Fruit fly (Drosophila melanogaster) whole organism, embryonic: Measurements from ENCODE around the gene CG15522.

Experiments used
- Awh ChIP-seq: fragments of 200-800 bp; sonication (Bioruptor generic); IDR thresholded peaks from 2 replicates; pipeline ENCODE4, ENCODE4 v1.3.6; 2022; ENCODE audit warnings: missing biosample characterization, missing genetic modification characterization
- Bgb ChIP-seq: fragments of 200-800 bp; sonication (Bioruptor generic); IDR thresholded peaks from 2 replicates; pipeline ENCODE4 v1.3.6; 2022; ENCODE audit warnings: missing biosample characterization, missing genetic modification characterization; ENCODE audit not compliant: partially characterized antibody
- CG10959 ChIP-seq: fragments of 200-800 bp; sonication (Bioruptor generic); IDR thresholded peaks from 2 replicates; pipeline ENCODE4 v1.3.6; 2022; ENCODE audit warnings: missing biosample characterization, missing genetic modification characterization
- CG11093 ChIP-seq: fragments of 200-800 bp; sonication (Bioruptor generic); IDR thresholded peaks from 3 replicates; pipeline ENCODE4 v1.3.6; 2022; ENCODE audit warnings: missing biosample characterization, missing genetic modification characterization
- CG11247 ChIP-seq: fragments of 200-800 bp; sonication (Bioruptor generic); IDR thresholded peaks from 2 replicates; pipeline ENCODE4 v1.3.6; 2022; ENCODE audit warnings: missing biosample characterization, missing genetic modification characterization
- CG11398 ChIP-seq: fragments of 200-800 bp; sonication (Bioruptor generic); optimal IDR thresholded peaks from 2 replicates; lab custom pipeline; 2016; ENCODE audit warnings: missing biosample characterization, missing genetic modification characterization
- CG12155 ChIP-seq: fragments of 200-800 bp; sonication (Bioruptor generic); optimal IDR thresholded peaks from 3 replicates; lab custom pipeline; 2016; ENCODE audit warnings: missing biosample characterization, missing genetic modification characterization
- CG13424 ChIP-seq: fragments of 200-800 bp; sonication (Bioruptor generic); optimal IDR thresholded peaks from 2 replicates; lab custom pipeline; 2019; ENCODE audit warnings: missing biosample characterization, mild to moderate bottlenecking, missing genetic modification characterization, moderate library complexity
- CG13775 ChIP-seq: fragments of 200-800 bp; sonication (Bioruptor generic); optimal IDR thresholded peaks from 3 replicates; lab custom pipeline; 2017; ENCODE audit warnings: missing biosample characterization, mild to moderate bottlenecking, missing genetic modification characterization
- CG15011 ChIP-seq: fragments of 200-800 bp; sonication (Bioruptor generic); optimal IDR thresholded peaks from 3 replicates; lab custom pipeline; 2018; ENCODE audit warnings: missing biosample characterization, mild to moderate bottlenecking, missing genetic modification characterization
- CG3065 ChIP-seq: fragments of 200-800 bp; sonication (Bioruptor generic); optimal IDR thresholded peaks from 2 replicates; lab custom pipeline; 2016; ENCODE audit warnings: missing biosample characterization, missing genetic modification characterization
- CG33213 ChIP-seq: fragments of 200-800 bp; sonication (Bioruptor generic); optimal IDR thresholded peaks from 3 replicates; lab custom pipeline; 2016; ENCODE audit warnings: missing biosample characterization, missing genetic modification characterization
- CG34224 ChIP-seq: fragments of 200-800 bp; sonication (Bioruptor generic); IDR thresholded peaks from 3 replicates; pipeline ENCODE4 v1.3.6; 2022; ENCODE audit warnings: missing biosample characterization, missing genetic modification characterization; ENCODE audit not compliant: partially characterized antibody
- CG4404 ChIP-seq: fragments of 200-800 bp; sonication (Bioruptor generic); IDR thresholded peaks from 2 replicates; pipeline ENCODE4 v1.3.6; 2022; ENCODE audit warnings: missing biosample characterization, missing genetic modification characterization
- CG7928 ChIP-seq: fragments of 200-800 bp; sonication (Bioruptor generic); optimal IDR thresholded peaks from 2 replicates; lab custom pipeline; 2017; ENCODE audit warnings: missing biosample characterization, mild to moderate bottlenecking, missing genetic modification characterization
- CG9727 ChIP-seq: fragments of 200-800 bp; sonication (Bioruptor generic); optimal IDR thresholded peaks from 3 replicates; lab custom pipeline; 2017; ENCODE audit warnings: missing biosample characterization, mild to moderate bottlenecking, missing genetic modification characterization
- Deaf1 ChIP-seq: fragments of 200-800 bp; optimal IDR thresholded peaks from 3 replicates; lab custom pipeline; 2019; ENCODE audit warnings: missing biosample characterization, mild to moderate bottlenecking, missing genetic modification characterization, moderate library complexity
- Drgx ChIP-seq: fragments of 200-800 bp; sonication (Bioruptor generic); IDR thresholded peaks from 2 replicates; pipeline ENCODE4 v1.3.6; 2022; ENCODE audit warnings: missing biosample characterization, missing genetic modification characterization
- Ets65A ChIP-seq: fragments of 200-800 bp; sonication (Bioruptor generic); peaks from one replicate; lab custom pipeline; 2016; ENCODE audit warnings: missing biosample characterization, missing genetic modification characterization
- Fer2 ChIP-seq: fragments of 200-800 bp; sonication (Bioruptor generic); optimal IDR thresholded peaks from 2 replicates; lab custom pipeline; 2018; ENCODE audit warnings: missing biosample characterization, mild to moderate bottlenecking, missing genetic modification characterization, moderate library complexity
- Fer3 ChIP-seq: fragments of 200-800 bp; sonication (Bioruptor generic); optimal IDR thresholded peaks from 2 replicates; lab custom pipeline; 2018; ENCODE audit warnings: missing biosample characterization, mild to moderate bottlenecking, missing genetic modification characterization, moderate library complexity
- GATAe ChIP-seq: fragments of 200-800 bp; sonication (Bioruptor generic); conservative IDR thresholded peaks from 2 replicates; pipeline ENCODE4 v1.3.6; 2022; ENCODE audit warnings: missing biosample characterization, missing genetic modification characterization
- H2.0 ChIP-seq: fragments of 200-800 bp; sonication (Bioruptor generic); IDR thresholded peaks from 2 replicates; pipeline ENCODE4 v1.3.6; 2022; ENCODE audit warnings: missing biosample characterization, missing genetic modification characterization
- HLH3B ChIP-seq: fragments of 200-800 bp; sonication (Bioruptor generic); IDR thresholded peaks from 2 replicates; pipeline ENCODE4 v1.3.6; 2022; ENCODE audit warnings: missing biosample characterization, missing genetic modification characterization
- Lhr ChIP-seq: fragments of 200-800 bp; sonication (Bioruptor generic); optimal IDR thresholded peaks from 3 replicates; lab custom pipeline; 2017; ENCODE audit warnings: mild to moderate bottlenecking, missing biosample characterization, missing genetic modification reagents, missing genetic modification characterization
- Max ChIP-seq: fragments of 200-800 bp; sonication (Bioruptor generic); optimal IDR thresholded peaks from 2 replicates; lab custom pipeline; 2016; ENCODE audit warnings: missing biosample characterization, mild to moderate bottlenecking, missing genetic modification characterization
- Spps ChIP-seq: fragments of 200-800 bp; sonication (Bioruptor generic); optimal IDR thresholded peaks from 2 replicates; lab custom pipeline; 2018; ENCODE audit warnings: missing biosample characterization, mild to moderate bottlenecking, missing genetic modification characterization
- TFAM ChIP-seq: fragments of 200-800 bp; sonication (Bioruptor generic); optimal IDR thresholded peaks from 2 replicates; lab custom pipeline; 2017; ENCODE audit warnings: missing biosample characterization, missing genetic modification characterization, inconsistent platforms
- amos ChIP-seq: fragments of 200-800 bp; sonication (Bioruptor generic); IDR thresholded peaks from 2 replicates; pipeline ENCODE4 v1.3.6; 2022; ENCODE audit warnings: missing biosample characterization, missing genetic modification characterization; ENCODE audit not compliant: partially characterized antibody
- ase ChIP-seq: fragments of 200-800 bp; sonication (Bioruptor generic); IDR thresholded peaks from 3 replicates; pipeline ENCODE4 v1.3.6; 2022; ENCODE audit warnings: missing biosample characterization, missing genetic modification characterization
- ato ChIP-seq: fragments of 200-800 bp; sonication (Bioruptor generic); IDR thresholded peaks from 2 replicates; pipeline ENCODE4 v1.3.6; 2022; ENCODE audit warnings: missing biosample characterization, missing genetic modification characterization; ENCODE audit not compliant: partially characterized antibody
- bbx ChIP-seq: fragments of 200-800 bp; sonication (Bioruptor generic); IDR thresholded peaks from 2 replicates; pipeline ENCODE4 v1.3.6; 2022; ENCODE audit warnings: missing biosample characterization, missing genetic modification characterization; ENCODE audit not compliant: partially characterized antibody
- caup ChIP-seq: fragments of 200-800 bp; sonication (Bioruptor generic); optimal IDR thresholded peaks from 3 replicates; lab custom pipeline; 2017; ENCODE audit warnings: missing biosample characterization, mild to moderate bottlenecking, missing genetic modification characterization, moderate library complexity; ENCODE audit not compliant: severe bottlenecking
- crp ChIP-seq, 2 experiments: fragments of 200-800 bp; sonication (Bioruptor generic); optimal IDR thresholded peaks; 2 replicates in 1 of 2; 3 replicates in 1 of 2; lab custom pipeline; 2017; ENCODE audit warnings: missing biosample characterization in 2 of 2, missing genetic modification characterization in 2 of 2, mild to moderate bottlenecking in 1 of 2, moderate library complexity in 1 of 2
- cwo ChIP-seq: fragments of 200-800 bp; sonication (Bioruptor generic); optimal IDR thresholded peaks from 3 replicates; lab custom pipeline; 2017; ENCODE audit warnings: missing biosample characterization, missing genetic modification characterization, mild to moderate bottlenecking, moderate library complexity, missing genetic modification reagents
- dm ChIP-seq: fragments of 200-800 bp; sonication (Bioruptor generic); optimal IDR thresholded peaks from 3 replicates; lab custom pipeline; 2016; ENCODE audit warnings: missing biosample characterization, missing genetic modification characterization
- exex ChIP-seq: fragments of 200-800 bp; sonication (Bioruptor generic); optimal IDR thresholded peaks from 4 replicates; lab custom pipeline; 2018; ENCODE audit warnings: missing biosample characterization, mild to moderate bottlenecking, missing genetic modification characterization, moderate library complexity
- fd102C ChIP-seq: fragments of 200-800 bp; sonication (Bioruptor generic); optimal IDR thresholded peaks from 2 replicates; lab custom pipeline; 2018; ENCODE audit warnings: missing biosample characterization, mild to moderate bottlenecking, missing genetic modification characterization, moderate library complexity
- gfzf ChIP-seq: fragments of 200-800 bp; sonication (Bioruptor generic); optimal IDR thresholded peaks from 2 replicates; lab custom pipeline; 2016; ENCODE audit warnings: missing biosample characterization, mild to moderate bottlenecking, missing genetic modification characterization, moderate library complexity
- knrl ChIP-seq: fragments of 200-800 bp; sonication (Bioruptor generic); IDR thresholded peaks from 3 replicates; pipeline ENCODE4 v1.3.6; 2022; ENCODE audit warnings: missing biosample characterization, missing genetic modification characterization; ENCODE audit not compliant: partially characterized antibody
- mirr ChIP-seq: fragments of 200-800 bp; sonication (Bioruptor generic); optimal IDR thresholded peaks from 3 replicates; lab custom pipeline; 2018; ENCODE audit warnings: missing biosample characterization, mild to moderate bottlenecking, missing genetic modification characterization
- sd ChIP-seq: fragments of 200-800 bp; sonication (Bioruptor generic); optimal IDR thresholded peaks from 3 replicates; lab custom pipeline; 2018; ENCODE audit warnings: missing biosample characterization, mild to moderate bottlenecking, missing genetic modification characterization, moderate library complexity
- so ChIP-seq: fragments of 200-800 bp; sonication (Bioruptor generic); IDR thresholded peaks from 3 replicates; pipeline ENCODE4 v1.3.6; 2022; ENCODE audit warnings: missing biosample characterization, missing genetic modification characterization
- sr ChIP-seq: fragments of 200-800 bp; sonication (Bioruptor generic); IDR thresholded peaks from 3 replicates; pipeline ENCODE4 v1.3.6; 2022; ENCODE audit warnings: missing biosample characterization, missing genetic modification characterization
- sug ChIP-seq: fragments of 200-800 bp; optimal IDR thresholded peaks from 2 replicates; lab custom pipeline; 2019; ENCODE audit warnings: missing biosample characterization, mild to moderate bottlenecking, missing genetic modification characterization, moderate library complexity
- tll ChIP-seq, 2 experiments: fragments of 200-800 bp in 1 of 2; fragments of >200 bp in 1 of 2; sonication (Bioruptor generic) in 1 of 2; optimal IDR thresholded peaks; 2 replicates each; lab custom pipeline; 2017 to 2019; ENCODE audit warnings: missing biosample characterization in 2 of 2, missing genetic modification characterization in 2 of 2, mild to moderate bottlenecking in 1 of 2, moderate library complexity in 1 of 2
- trh ChIP-seq: fragments of 200-800 bp; sonication (Bioruptor generic); optimal IDR thresholded peaks from 2 replicates; lab custom pipeline; 2016; ENCODE audit warnings: missing biosample characterization, missing genetic modification characterization
- unpg ChIP-seq: fragments of 200-800 bp; sonication (Bioruptor generic); optimal IDR thresholded peaks from 3 replicates; lab custom pipeline; 2018; ENCODE audit warnings: missing biosample characterization, mild to moderate bottlenecking, missing genetic modification characterization, moderate library complexity
- zfh2 ChIP-seq: fragments of 200-800 bp; sonication (Bioruptor generic); optimal IDR thresholded peaks from 2 replicates; lab custom pipeline; 2016; ENCODE audit warnings: missing biosample characterization, missing genetic modification characterization

The CG15522 gene

DNA sequence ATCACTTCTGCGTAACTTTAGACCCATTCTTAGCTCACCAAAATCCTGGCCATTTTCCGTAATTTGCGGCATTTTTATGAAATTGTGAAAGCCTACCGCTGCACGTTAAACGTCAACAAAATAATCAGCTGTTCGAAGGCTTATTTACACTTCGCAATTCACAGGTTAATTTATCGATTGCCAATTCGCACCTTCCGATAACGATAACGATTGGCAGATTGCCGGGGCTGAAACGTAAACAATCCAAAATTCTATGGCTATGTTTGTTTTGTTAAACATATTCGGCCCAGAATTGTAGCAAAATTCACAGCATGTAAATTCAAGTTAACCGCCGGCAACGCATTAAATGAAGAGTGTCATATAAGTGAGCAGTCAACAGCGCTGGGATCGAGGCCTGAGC lies 8.7 kb downstream of the CG15522 start, which contains the start of the genes eIF2Balpha and Vps13B (continued):
- no peak for TF ChIP-seq fd102C (GFP tag; lab: Kevin White, UChicago)
- TF ChIP-seq CG4404 (GFP tag; lab: Robert Waterston, UW): no peak
- TF ChIP-seq HLH3B (GFP tag; lab: Robert Waterston, UW): peak; percentile 45; the same call in 1 of the 2 replicates
- no peak for TF ChIP-seq Lhr
- TF ChIP-seq CG33213: no peak
- TF ChIP-seq knrl (GFP tag; lab: Robert Waterston, UW): no peak; the same call in 2 of the 3 replicates
- TF ChIP-seq CG12155 (GFP tag; lab: Kevin White, UChicago): no peak
- no peak for TF ChIP-seq zfh2 (GFP tag; lab: Kevin White, UChicago)
- TF ChIP-seq bbx (GFP tag; lab: Robert Waterston, UW): peak; percentile 94
- no peak for TF ChIP-seq ase (GFP tag; lab: Robert Waterston, UW)
- no peak for TF ChIP-seq cwo (GFP tag; lab: Kevin White, UChicago)
- TF ChIP-seq CG13775 (GFP tag; lab: Kevin White, UChicago): peak; percentile 83
- no peak for TF ChIP-seq Fer3
- TF ChIP-seq CG3065 (GFP tag; lab: Kevin White, UChicago): no peak
- TF ChIP-seq CG11247 (GFP tag; lab: Robert Waterston, UW): no peak
- no peak for TF ChIP-seq tll (GFP tag; optimal IDR thresholded peaks at IDR 0.05; lab: Kevin White, UChicago)
- TF ChIP-seq Deaf1 (tag; lab: Kevin White, UChicago): no peak
- TF ChIP-seq Fer2 (tag; lab: Kevin White, UChicago): no peak
- no peak for TF ChIP-seq exex (tag; lab: Kevin White, UChicago)
- no peak for TF ChIP-seq Max (GFP tag; lab: Kevin White, UChicago)
- 0 out of 2 replicates have a peak, but pooled peaks have one; percentile 6 for TF ChIP-seq CG10959 (GFP tag; lab: Robert Waterston, UW)
- no peak for TF ChIP-seq Drgx (GFP tag; lab: Robert Waterston, UW)
- no peak for TF ChIP-seq CG9727 (GFP tag; lab: Kevin White, UChicago)
- TF ChIP-seq CG11398 (GFP tag; lab: Kevin White, UChicago): no peak
- no peak for TF ChIP-seq trh (GFP tag; lab: Kevin White, UChicago)
- TF ChIP-seq gfzf: peak; percentile 18
- no peak for TF ChIP-seq GATAe (GFP tag; lab: Robert Waterston, UW)
- no peak for TF ChIP-seq caup (GFP tag; lab: Kevin White, UChicago)
- no peak for TF ChIP-seq CG11093 (GFP tag; lab: Robert Waterston, UW)
- no peak for TF ChIP-seq CG7928
- no peak for TF ChIP-seq CG13424 (tag; lab: Kevin White, UChicago)
- TF ChIP-seq sr (GFP tag; lab: Robert Waterston, UW): no peak
- no peak for TF ChIP-seq CG15011 (GFP tag; lab: Kevin White, UChicago)
- TF ChIP-seq CG34224 (GFP tag; lab: Robert Waterston, UW): peak; percentile 84
- no peak for TF ChIP-seq unpg
- TF ChIP-seq so (GFP tag; lab: Robert Waterston, UW): peak; percentile 35; the same call in 1 of the 3 replicates
- TF ChIP-seq Ets65A (GFP tag; lab: Kevin White, UChicago): no peak
- no peak for TF ChIP-seq TFAM (GFP tag; lab: Kevin White, UChicago)
- peak; percentile 87 for TF ChIP-seq ato
- peak; percentile 95 for TF ChIP-seq Bgb (GFP tag; lab: Robert Waterston, UW)
- TF ChIP-seq mirr (GFP tag; lab: Kevin White, UChicago): no peak
- no peak for TF ChIP-seq dm (GFP tag; lab: Kevin White, UChicago)
- no peak for TF ChIP-seq sug (tag; lab: Kevin White, UChicago)
- TF ChIP-seq H2.0 (GFP tag; lab: Robert Waterston, UW): peak; percentile 32; the same call in 1 of the 2 replicates
- TF ChIP-seq sd (tag; lab: Kevin White, UChicago): no peak
- no peak for TF ChIP-seq Awh (GFP tag; lab: Robert Waterston, UW)
- TF ChIP-seq Spps (tag; lab: Kevin White, UChicago): no peak
- peak; percentile 70 for TF ChIP-seq amos
- peak in 1 of 2 experiments; percentile 87 for TF ChIP-seq crp (GFP tag; optimal IDR thresholded peaks at IDR 0.05; lab: Kevin White, UChicago)
